Worm (Caenorhabditis elegans): ENCODE measurements around the gene mttu-1.

DNA sequence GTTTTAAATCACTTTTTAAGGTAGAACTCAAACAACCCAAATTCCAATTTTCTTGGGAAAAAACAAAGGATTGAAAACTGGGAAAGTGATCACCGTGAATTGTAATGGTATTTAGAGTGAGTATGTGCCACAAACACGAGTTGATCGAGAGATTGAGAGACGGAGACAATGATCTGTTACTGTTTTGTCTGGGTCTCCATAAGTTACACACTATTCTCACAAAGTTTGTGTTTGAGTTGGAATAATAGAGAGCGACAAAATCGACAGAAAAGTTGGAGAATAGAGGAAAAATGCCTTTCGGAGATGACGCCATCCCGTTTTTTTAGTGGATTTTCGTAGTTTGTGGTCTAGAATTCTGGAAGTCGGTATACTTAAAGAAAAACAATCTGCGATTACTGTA is 25.4 kb downstream of the mttu-1 start, which contains the start of gene nhr-7:
- TF ChIP-seq madf-2 (tag; optimal IDR thresholded peaks at IDR 0.05), result no peak
- TF ChIP-seq unc-42 (tag; optimal IDR thresholded peaks at IDR 0.05), result no peak
- TF ChIP-seq ttx-3 (tag; optimal IDR thresholded peaks at IDR 0.05), result no peak
- no peak for TF ChIP-seq fkh-10 (GFP tag; optimal IDR thresholded peaks at IDR 0.05)
- no peak for TF ChIP-seq ceh-18 (tag; optimal IDR thresholded peaks at IDR 0.05)
- no peak for TF ChIP-seq ama-1 (optimal IDR thresholded peaks at IDR 0.05)
- no peak for TF ChIP-seq pha-4 (tag; optimal IDR thresholded peaks at IDR 0.05)
- TF ChIP-seq ref-2 (tag; optimal IDR thresholded peaks at IDR 0.05), result no peak
- TF ChIP-seq nhr-11 (tag; optimal IDR thresholded peaks at IDR 0.05), result no peak
- TF ChIP-seq zip-5 (tag; optimal IDR thresholded peaks at IDR 0.05), result no peak
- TF ChIP-seq hlh-15 (tag; optimal IDR thresholded peaks at IDR 0.05), result no peak
- TF ChIP-seq ztf-16 (tag; optimal IDR thresholded peaks at IDR 0.05), result no peak
- TF ChIP-seq sox-4 (tag; optimal IDR thresholded peaks at IDR 0.05), result no peak
- TF ChIP-seq C08G9.2 (tag; optimal IDR thresholded peaks at IDR 0.05), result no peak

Measured in whole organism, late embryonic.